Fruit fly (Drosophila melanogaster): ENCODE data around the gene CG14851.

The CG14851 gene

DNA sequence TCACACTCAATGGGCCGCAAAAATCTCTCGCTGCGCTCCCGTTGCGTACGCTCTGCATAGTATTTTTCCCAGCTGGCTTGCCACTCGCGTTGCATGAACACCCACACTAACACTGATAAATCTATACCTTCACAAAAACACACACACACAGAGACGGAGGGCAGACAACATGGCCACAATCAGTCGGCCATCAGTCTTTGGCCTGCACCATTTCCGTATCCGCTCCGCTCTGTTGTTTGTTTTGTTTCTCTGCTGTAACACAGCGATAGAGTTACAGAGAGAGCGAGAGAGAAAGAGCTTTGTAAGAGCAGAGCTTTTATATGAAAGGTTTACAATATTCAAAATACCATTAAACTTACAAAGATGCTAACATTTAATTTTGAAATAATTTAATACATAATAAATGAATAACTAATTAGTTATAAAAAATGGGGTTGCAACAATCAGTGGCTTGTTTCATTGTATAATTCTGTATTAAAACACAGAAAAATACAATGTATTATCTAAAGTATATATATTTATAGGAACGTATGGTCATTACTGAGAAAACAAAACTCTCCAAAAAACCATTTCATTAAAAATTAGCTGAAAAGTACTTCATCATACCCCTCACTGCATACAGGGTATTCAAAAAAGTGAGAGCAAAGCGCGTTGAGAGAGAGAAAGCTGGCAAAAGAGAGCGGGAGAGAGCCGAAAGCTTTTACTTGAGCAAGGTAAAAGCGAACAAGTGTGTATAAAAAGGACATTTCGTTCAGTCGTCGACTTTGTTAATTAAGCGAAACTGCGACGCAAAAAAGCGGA is 47.0 kb downstream of the CG14851 start, which contains the start of gene CG14853 (continued):
- TF ChIP-seq CG8632 (GFP tag; optimal IDR thresholded peaks at IDR 0.05) (peak; percentile 47), dsx (GFP tag; optimal IDR thresholded peaks at IDR 0.05; ENCODE audit: poor library complexity, severe bottlenecking) (peak; percentile 27), CG6792 (GFP tag; optimal IDR thresholded peaks at IDR 0.05) (peak; percentile 17), CG6276 (GFP tag; optimal IDR thresholded peaks at IDR 0.05) (peak; percentile 31), CG34406 (GFP tag; optimal IDR thresholded peaks at IDR 0.05) (peak; percentile 68), Eip78C (GFP tag) (peak; percentile 79), OdsH (GFP tag; optimal IDR thresholded peaks at IDR 0.05) (peak; percentile 73), Sox102F (GFP tag; optimal IDR thresholded peaks at IDR 0.05) (peak; percentile 19), CG16779 (tag; optimal IDR thresholded peaks at IDR 0.05) (peak; percentile 3), CG7368 (GFP tag; optimal IDR thresholded peaks at IDR 0.05) (no peak), Eip75B (GFP tag; optimal IDR thresholded peaks at IDR 0.05) (peak; percentile 9), lz (GFP tag; optimal IDR thresholded peaks at IDR 0.05) (no peak), achi (GFP tag; optimal IDR thresholded peaks at IDR 0.05) (peak; percentile 71), CG8119 (GFP tag; IDR thresholded peaks at IDR 0.05) (peak; percentile 79)
